Worm (Caenorhabditis elegans): ENCODE data around the gene B0524.3.

Gene B0524.3

ce11 chrIII:1876267-1876865, 11.1 kb upstream of the B0524.3 start:
- TF ChIP-seq hlh-30 (tag; optimal IDR thresholded peaks at IDR 0.05; ENCODE audit: insufficient read depth) (no peak), ceh-48 (tag; optimal IDR thresholded peaks at IDR 0.05) (peak; percentile 87), lim-6 (tag; optimal IDR thresholded peaks at IDR 0.05) (no peak), K09A11.1 (tag; optimal IDR thresholded peaks at IDR 0.05; ENCODE audit: insufficient read depth) (no peak)

ce11 chrIII:1877189-1877588, 10.3 kb upstream of the B0524.3 start:
- TF ChIP-seq nfya-1 (tag; optimal IDR thresholded peaks at IDR 0.05): no peak
- TF ChIP-seq K02D7.2 (tag; optimal IDR thresholded peaks at IDR 0.05): peak; percentile 5
- no peak for TF ChIP-seq fax-1 (tag; optimal IDR thresholded peaks at IDR 0.05)
- TF ChIP-seq dve-1 (tag; optimal IDR thresholded peaks at IDR 0.05): no peak
- no peak for TF ChIP-seq K09A11.1 (tag; optimal IDR thresholded peaks at IDR 0.05; ENCODE audit: insufficient read depth)
- no peak for TF ChIP-seq F13H6.1 (tag; optimal IDR thresholded peaks at IDR 0.05)

ce11 chrIII:1878065-1878464, 9.4 kb upstream of the B0524.3 start, which contains the start of gene smi-1:
TSS of gene smi-1 (plus strand) at chrIII:1878365.
- no peak for TF ChIP-seq pag-3 (tag; optimal IDR thresholded peaks at IDR 0.05; ENCODE audit: borderline replicate concordance)
- TF ChIP-seq fkh-6 (tag; optimal IDR thresholded peaks at IDR 0.05): no peak
- no peak for TF ChIP-seq ceh-14 (tag; optimal IDR thresholded peaks at IDR 0.05)

- TF ChIP-seq dve-1 (tag; optimal IDR thresholded peaks at IDR 0.05): no peak
- peak; percentile 98 for TF ChIP-seq ceh-48 (tag; optimal IDR thresholded peaks at IDR 0.05)
- TF ChIP-seq ttx-3 (tag; optimal IDR thresholded peaks at IDR 0.05): no peak
Measured at ce11 chrIII:1878918-1879317, 8.5 kb upstream of the B0524.3 start.

- TF ChIP-seq unc-3 (GFP tag; conservative IDR thresholded peaks at IDR 0.05): no peak
- TF ChIP-seq unc-3 (tag; optimal IDR thresholded peaks at IDR 0.05): no peak
- no peak for TF ChIP-seq pros-1 (tag; optimal IDR thresholded peaks at IDR 0.05)
- TF ChIP-seq ceh-48 (tag; optimal IDR thresholded peaks at IDR 0.05): peak; percentile 61
- no peak for TF ChIP-seq fkh-10 (GFP tag; optimal IDR thresholded peaks at IDR 0.05)
- TF ChIP-seq sox-2 (GFP tag; IDR thresholded peaks at IDR 0.05): no peak
Measured at ce11 chrIII:1880221-1880620, 7.2 kb upstream of the B0524.3 start.

ce11 chrIII:1882678-1883077, 4.8 kb upstream of the B0524.3 start:
- TF ChIP-seq hlh-6 (tag; optimal IDR thresholded peaks at IDR 0.05) (no peak), pha-2 (tag; optimal IDR thresholded peaks at IDR 0.05) (no peak), unc-55 (GFP tag; optimal IDR thresholded peaks at IDR 0.05) (no peak), unc-3 (GFP tag; conservative IDR thresholded peaks at IDR 0.05) (no peak), unc-3 (tag; optimal IDR thresholded peaks at IDR 0.05) (no peak), lim-6 (tag; optimal IDR thresholded peaks at IDR 0.05) (no peak), sox-2 (GFP tag; IDR thresholded peaks at IDR 0.05) (no peak), rnt-1 (tag; optimal IDR thresholded peaks at IDR 0.05) (no peak), dve-1 (tag; optimal IDR thresholded peaks at IDR 0.05) (no peak), fkh-6 (tag; optimal IDR thresholded peaks at IDR 0.05) (no peak), pros-1 (tag; optimal IDR thresholded peaks at IDR 0.05) (no peak), npax-4 (tag; optimal IDR thresholded peaks at IDR 0.05) (no peak), hlh-8 (tag; optimal IDR thresholded peaks at IDR 0.05) (no peak), pqm-1 (tag; optimal IDR thresholded peaks at IDR 0.05) (no peak), gmeb-2 (tag; optimal IDR thresholded peaks at IDR 0.05) (no peak), ceh-22 (tag; optimal IDR thresholded peaks at IDR 0.05) (no peak), T23F11.4 (GFP tag; optimal IDR thresholded peaks at IDR 0.05) (no peak), hlh-30 (tag; optimal IDR thresholded peaks at IDR 0.05; ENCODE audit: insufficient read depth) (no peak), C08G9.2 (tag; optimal IDR thresholded peaks at IDR 0.05) (no peak)

ce11 chrIII:1886914-1887313, 540 bp upstream of the B0524.3 start:
- TF ChIP-seq unc-42 (tag; optimal IDR thresholded peaks at IDR 0.05) (no peak), C38D4.7 (GFP tag; optimal IDR thresholded peaks at IDR 0.05) (no peak), pag-3 (tag; optimal IDR thresholded peaks at IDR 0.05; ENCODE audit: borderline replicate concordance) (no peak), che-1 (tag; optimal IDR thresholded peaks at IDR 0.05) (no peak), ceh-48 (tag; optimal IDR thresholded peaks at IDR 0.05) (no peak), F13H6.1 (tag; optimal IDR thresholded peaks at IDR 0.05) (no peak), fax-1 (tag; optimal IDR thresholded peaks at IDR 0.05) (no peak), ceh-6 (GFP tag; optimal IDR thresholded peaks at IDR 0.05) (no peak), mec-3 (tag; optimal IDR thresholded peaks at IDR 0.05; ENCODE audit: borderline replicate concordance) (no peak), fkh-6 (tag; optimal IDR thresholded peaks at IDR 0.05) (no peak), pat-9 (tag; optimal IDR thresholded peaks at IDR 0.05) (no peak), lim-6 (tag; optimal IDR thresholded peaks at IDR 0.05) (no peak), unc-86 (tag; optimal IDR thresholded peaks at IDR 0.05) (no peak), pqm-1 (tag; optimal IDR thresholded peaks at IDR 0.05) (no peak), hlh-6 (tag; optimal IDR thresholded peaks at IDR 0.05) (no peak), ceh-24 (tag; optimal IDR thresholded peaks at IDR 0.05) (no peak), pha-2 (tag; optimal IDR thresholded peaks at IDR 0.05) (no peak), ceh-14 (tag; optimal IDR thresholded peaks at IDR 0.05) (no peak)

Measured in whole organism, late embryonic.